Worm (Caenorhabditis elegans): ENCODE results near the gene C25H3.1.

DNA sequence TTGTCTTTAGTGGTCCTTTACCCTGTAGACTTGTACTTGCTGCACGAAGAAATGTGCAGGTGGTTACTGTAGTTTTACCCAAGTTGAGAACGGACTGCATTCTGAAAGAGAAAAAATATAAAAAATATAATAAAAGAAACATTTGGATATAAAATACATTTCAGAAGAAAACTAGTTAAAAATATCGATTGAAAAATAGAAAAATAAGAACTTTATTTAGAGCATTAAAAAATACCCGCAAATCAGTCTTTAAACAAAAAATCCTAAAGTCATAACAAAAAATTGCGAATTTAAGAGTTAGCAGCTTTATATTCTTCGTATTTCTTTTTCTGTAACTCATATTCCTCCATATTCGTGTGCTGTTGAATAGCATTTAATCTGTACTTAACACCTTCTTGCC is 30.0 kb upstream of the C25H3.1 start, which contains the start of gene C25H3.7:
- no peak for TF ChIP-seq unc-39 (tag; optimal IDR thresholded peaks at IDR 0.05)
- no peak for TF ChIP-seq nhr-11 (tag; optimal IDR thresholded peaks at IDR 0.05)
- no peak for TF ChIP-seq nhr-77 (tag; optimal IDR thresholded peaks at IDR 0.05)
- TF ChIP-seq snpc-4 (tag; optimal IDR thresholded peaks at IDR 0.05), result no peak
- TF ChIP-seq ztf-11 (tag; optimal IDR thresholded peaks at IDR 0.05), result no peak
- TF ChIP-seq dmd-4 (tag; optimal IDR thresholded peaks at IDR 0.05), result no peak
- TF ChIP-seq nhr-237 (tag; optimal IDR thresholded peaks at IDR 0.05), result no peak

Measured in whole organism, L2 larva.